Fruit fly (Drosophila melanogaster) whole organism, prepupa: Measurements from ENCODE around the gene Sk1.

ENCODE experiments used
- Blimp-1 ChIP-seq: fragments of 200-800 bp; sonication (Bioruptor generic); optimal IDR thresholded peaks from 3 replicates; lab custom pipeline; 2017; ENCODE audit warnings: missing biosample characterization, missing genetic modification characterization, mild to moderate bottlenecking, moderate library complexity, missing genetic modification reagents
- CG10669 ChIP-seq: fragments of 200-800 bp; sonication (Bioruptor generic); optimal IDR thresholded peaks from 3 replicates; lab custom pipeline; 2018; ENCODE audit warnings: missing biosample characterization, mild to moderate bottlenecking, missing genetic modification characterization, moderate library complexity
- CG11294 ChIP-seq: fragments of 200-800 bp; sonication (Bioruptor generic); IDR thresholded peaks from 2 replicates; pipeline ENCODE4 v1.3.6; 2022; ENCODE audit warnings: missing biosample characterization, missing genetic modification characterization
- CG11762 ChIP-seq: fragments of 200-800 bp; sonication (Bioruptor generic); optimal IDR thresholded peaks from 3 replicates; lab custom pipeline; 2016; ENCODE audit warnings: missing biosample characterization, missing genetic modification characterization; ENCODE audit not compliant: insufficient read depth
- CG11902 ChIP-seq: fragments of 200-800 bp; sonication (Bioruptor generic); optimal IDR thresholded peaks from 3 replicates; lab custom pipeline; 2016; ENCODE audit warnings: missing biosample characterization, missing genetic modification characterization
- CG1621 ChIP-seq: fragments of 200-800 bp; sonication (Bioruptor generic); optimal IDR thresholded peaks from 3 replicates; lab custom pipeline; 2018; ENCODE audit warnings: missing biosample characterization, mild to moderate bottlenecking, missing genetic modification characterization
- CG31627 ChIP-seq: fragments of 200-800 bp; sonication (Bioruptor generic); optimal IDR thresholded peaks from 3 replicates; lab custom pipeline; 2016; ENCODE audit warnings: missing biosample characterization, missing genetic modification characterization
- CG34406 ChIP-seq: fragments of 200-800 bp; sonication (Bioruptor generic); optimal IDR thresholded peaks from 3 replicates; lab custom pipeline; 2016; ENCODE audit warnings: missing biosample characterization, missing genetic modification characterization
- CG3919 ChIP-seq: fragments of 200-800 bp; sonication (Bioruptor generic); optimal IDR thresholded peaks from 3 replicates; lab custom pipeline; 2016; ENCODE audit warnings: missing biosample characterization, missing genetic modification characterization
- CG4318 ChIP-seq: fragments of 200-800 bp; sonication (Bioruptor generic); optimal IDR thresholded peaks from 3 replicates; lab custom pipeline; 2017; ENCODE audit warnings: missing biosample characterization, mild to moderate bottlenecking, missing genetic modification characterization
- CG6163 ChIP-seq: fragments of 200-800 bp; sonication (Bioruptor generic); IDR thresholded peaks from 3 replicates; pipeline ENCODE4 v1.3.6; 2022; ENCODE audit warnings: missing biosample characterization, missing genetic modification characterization
- CG6276 ChIP-seq: fragments of 200-800 bp; sonication (Bioruptor generic); optimal IDR thresholded peaks from 2 replicates; lab custom pipeline; 2017; ENCODE audit warnings: missing biosample characterization, mild to moderate bottlenecking, missing genetic modification characterization
- CG6792 ChIP-seq: fragments of 200-800 bp; sonication (Bioruptor generic); optimal IDR thresholded peaks from 3 replicates; lab custom pipeline; 2016; ENCODE audit warnings: missing biosample characterization, missing genetic modification characterization
- CG6808 ChIP-seq: fragments of 200-800 bp; sonication (Bioruptor generic); optimal IDR thresholded peaks from 3 replicates; lab custom pipeline; 2017; ENCODE audit warnings: missing biosample characterization, missing genetic modification characterization, mild to moderate bottlenecking, moderate library complexity, missing genetic modification reagents
- CG7368 ChIP-seq: fragments of 200-800 bp; sonication (Bioruptor generic); optimal IDR thresholded peaks from 3 replicates; lab custom pipeline; 2016; ENCODE audit warnings: missing biosample characterization, missing genetic modification characterization
- CG8319 ChIP-seq: fragments of 200-800 bp; sonication (Bioruptor generic); optimal IDR thresholded peaks from 3 replicates; lab custom pipeline; 2016; ENCODE audit warnings: missing biosample characterization, missing genetic modification characterization
- CG8632 ChIP-seq: fragments of 200-800 bp; sonication (Bioruptor generic); optimal IDR thresholded peaks from 3 replicates; lab custom pipeline; 2016; ENCODE audit warnings: missing biosample characterization, missing genetic modification characterization
- Eip75B ChIP-seq: fragments of 200-800 bp; sonication (Bioruptor generic); optimal IDR thresholded peaks from 3 replicates; lab custom pipeline; 2016; ENCODE audit warnings: missing biosample characterization, missing genetic modification characterization
- Eip78C ChIP-seq: fragments of 200-800 bp; sonication (Bioruptor generic); peaks from one replicate; lab custom pipeline; 2016; ENCODE audit warnings: missing biosample characterization, missing genetic modification characterization
- Ets21C ChIP-seq: fragments of 200-800 bp; sonication (Bioruptor generic); optimal IDR thresholded peaks from 3 replicates; lab custom pipeline; 2016; ENCODE audit warnings: missing biosample characterization, missing genetic modification characterization
- Ets96B ChIP-seq: fragments of 200-800 bp; optimal IDR thresholded peaks from 2 replicates; lab custom pipeline; 2019; ENCODE audit warnings: missing biosample characterization, mild to moderate bottlenecking, missing genetic modification characterization, moderate library complexity
- Gug ChIP-seq: fragments of 200-800 bp; sonication (Bioruptor generic); IDR thresholded peaks from 2 replicates; pipeline ENCODE4 v1.3.6; 2022; ENCODE audit warnings: missing biosample characterization, missing genetic modification characterization
- Hr38 ChIP-seq: sonication (Bioruptor generic); optimal IDR thresholded peaks from 2 replicates; lab custom pipeline; 2016; ENCODE audit warnings: missing biosample characterization, missing genetic modification characterization
- Hr39 ChIP-seq: fragments of 200-800 bp; sonication (Bioruptor generic); optimal IDR thresholded peaks from 2 replicates; lab custom pipeline; 2016; ENCODE audit warnings: missing biosample characterization, missing genetic modification characterization
- Lpt ChIP-seq: fragments of 200-800 bp; sonication (Bioruptor generic); optimal IDR thresholded peaks from 3 replicates; lab custom pipeline; 2016; ENCODE audit warnings: missing biosample characterization, missing genetic modification characterization
- Met ChIP-seq: fragments of 200-800 bp; sonication (Bioruptor generic); optimal IDR thresholded peaks from 3 replicates; lab custom pipeline; 2016; ENCODE audit warnings: missing biosample characterization, missing genetic modification characterization
- Sox102F ChIP-seq: fragments of 200-800 bp; sonication (Bioruptor generic); optimal IDR thresholded peaks from 2 replicates; lab custom pipeline; 2016; ENCODE audit warnings: missing biosample characterization, mild to moderate bottlenecking, missing genetic modification characterization
- achi ChIP-seq: fragments of 200-800 bp; sonication (Bioruptor generic); optimal IDR thresholded peaks from 3 replicates; lab custom pipeline; 2016; ENCODE audit warnings: missing biosample characterization, missing genetic modification characterization
- cyc ChIP-seq: fragments of 200-800 bp; sonication (Bioruptor generic); optimal IDR thresholded peaks from 3 replicates; lab custom pipeline; 2016; ENCODE audit warnings: missing biosample characterization, missing genetic modification characterization
- dac ChIP-seq: fragments of 200-800 bp; sonication (Bioruptor generic); optimal IDR thresholded peaks from 2 replicates; lab custom pipeline; 2017; ENCODE audit warnings: missing biosample characterization, mild to moderate bottlenecking, missing genetic modification characterization
- dsx ChIP-seq: fragments of 200-800 bp; optimal IDR thresholded peaks from 3 replicates; lab custom pipeline; 2019; ENCODE audit warnings: missing biosample characterization, mild to moderate bottlenecking, missing genetic modification characterization, moderate library complexity; ENCODE audit not compliant: poor library complexity, severe bottlenecking
- esn ChIP-seq: fragments of 200-800 bp; sonication (Bioruptor generic); optimal IDR thresholded peaks from 2 replicates; lab custom pipeline; 2016; ENCODE audit warnings: missing biosample characterization, mild to moderate bottlenecking, missing genetic modification characterization, moderate library complexity
- fd59A ChIP-seq: fragments of 200-800 bp; sonication (Bioruptor generic); optimal IDR thresholded peaks from 2 replicates; lab custom pipeline; 2017; ENCODE audit warnings: missing biosample characterization, mild to moderate bottlenecking, missing genetic modification characterization, missing genetic modification reagents
- fd85E ChIP-seq: fragments of 200-800 bp; sonication (Bioruptor generic); optimal IDR thresholded peaks from 3 replicates; lab custom pipeline; 2016; ENCODE audit warnings: missing biosample characterization, missing genetic modification characterization
- fkh ChIP-seq: fragments of 200-800 bp; sonication (Bioruptor generic); optimal IDR thresholded peaks from 3 replicates; lab custom pipeline; 2017; ENCODE audit warnings: missing biosample characterization, mild to moderate bottlenecking, missing genetic modification characterization, moderate library complexity
- lz ChIP-seq: fragments of 200-800 bp; sonication (Bioruptor generic); optimal IDR thresholded peaks from 3 replicates; lab custom pipeline; 2016; ENCODE audit warnings: missing biosample characterization, missing genetic modification characterization
- net ChIP-seq: fragments of 200-800 bp; sonication (Bioruptor generic); optimal IDR thresholded peaks from 3 replicates; lab custom pipeline; 2016; ENCODE audit warnings: missing biosample characterization, missing genetic modification characterization
- pdm3 ChIP-seq: fragments of 200-800 bp; sonication (Bioruptor generic); optimal IDR thresholded peaks from 3 replicates; lab custom pipeline; 2016; ENCODE audit warnings: missing biosample characterization, missing genetic modification characterization
- salr ChIP-seq, 2 experiments: fragments of 200-800 bp; sonication (Bioruptor generic); optimal IDR thresholded peaks; 3 replicates each; lab custom pipeline; 2016 to 2018; ENCODE audit warnings: missing biosample characterization in 2 of 2, missing genetic modification characterization in 2 of 2, mild to moderate bottlenecking in 1 of 2
- spab ChIP-seq: fragments of 200-800 bp; sonication (Bioruptor generic); optimal IDR thresholded peaks from 2 replicates; lab custom pipeline; 2017; ENCODE audit warnings: missing biosample characterization, mild to moderate bottlenecking, missing genetic modification characterization, missing genetic modification reagents
- ss ChIP-seq, 2 experiments: fragments of 200-800 bp; sonication (Bioruptor generic); optimal IDR thresholded peaks; 2 replicates in 1 of 2; 3 replicates in 1 of 2; lab custom pipeline; 2017 to 2018; ENCODE audit warnings: mild to moderate bottlenecking in 2 of 2, missing biosample characterization in 2 of 2, missing genetic modification characterization in 2 of 2, moderate library complexity in 1 of 2
- svp ChIP-seq: fragments of 200-800 bp; sonication (Bioruptor generic); peaks from one replicate; lab custom pipeline; 2016; ENCODE audit warnings: missing biosample characterization, missing genetic modification characterization
- topi ChIP-seq: fragments of 200-800 bp; sonication (Bioruptor generic); optimal IDR thresholded peaks from 3 replicates; lab custom pipeline; 2016; ENCODE audit warnings: missing biosample characterization, missing genetic modification characterization
- vri ChIP-seq: fragments of 200-800 bp; sonication (Bioruptor generic); optimal IDR thresholded peaks from 3 replicates; lab custom pipeline; 2016; ENCODE audit warnings: missing biosample characterization, mild to moderate bottlenecking, missing genetic modification characterization

Gene Sk1

DNA sequence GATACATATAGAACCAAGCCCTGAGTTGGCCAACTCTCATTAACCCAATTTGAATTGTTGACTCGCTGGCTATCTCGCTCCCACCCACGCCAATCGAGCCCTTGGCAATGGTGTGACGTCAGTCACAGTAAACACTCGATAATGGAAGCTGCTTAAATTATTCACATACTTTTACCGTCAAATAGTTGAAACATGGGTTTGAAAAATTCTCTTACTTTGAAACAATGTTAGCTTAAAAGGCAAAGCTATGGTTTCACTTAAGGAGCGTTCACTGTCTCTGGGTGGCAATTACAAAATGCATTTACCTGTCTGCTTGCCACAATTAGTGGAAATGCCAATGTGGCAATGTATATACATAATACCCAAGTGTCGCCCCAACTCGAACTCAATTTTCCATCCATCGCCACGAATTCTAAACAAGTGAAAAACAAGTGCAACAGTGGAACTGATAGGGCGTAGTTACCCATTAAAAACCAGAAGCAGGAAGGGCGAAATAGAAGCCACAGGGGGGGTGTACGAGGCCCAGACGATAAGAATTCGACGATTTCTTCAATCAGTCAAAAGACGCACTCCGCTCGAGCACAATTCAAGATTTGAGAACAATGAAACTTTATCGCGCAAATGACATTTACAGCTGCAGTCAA lies 7.3 kb downstream of the Sk1 start (continued):
- TF ChIP-seq ss (GFP tag; optimal IDR thresholded peaks at IDR 0.05; lab: Kevin White, UChicago) (no peak), salr (GFP tag; optimal IDR thresholded peaks at IDR 0.05; lab: Kevin White, UChicago) (no peak), dsx (GFP tag; lab: Kevin White, UChicago) (peak; percentile 21), spab (GFP tag; lab: Kevin White, UChicago) (no peak), pdm3 (peak; percentile 70), Met (GFP tag; lab: Kevin White, UChicago) (peak; percentile 88), CG6808 (peak; percentile 22), Hr38 (GFP tag; lab: Kevin White, UChicago) (no peak), fd85E (GFP tag; lab: Kevin White, UChicago) (no peak), CG6276 (GFP tag; lab: Kevin White, UChicago) (peak; percentile 52), CG11294 (GFP tag; lab: Robert Waterston, UW) (0 out of 2 replicates have a peak, but pooled peaks have one; percentile 10), CG6792 (GFP tag; lab: Kevin White, UChicago) (peak; percentile 72), esn (GFP tag; lab: Kevin White, UChicago) (peak; percentile 87), CG8632 (peak; percentile 58), fkh (GFP tag; lab: Kevin White, UChicago) (peak; percentile 54), net (GFP tag; lab: Kevin White, UChicago) (peak; percentile 61), cyc (GFP tag; lab: Kevin White, UChicago) (peak; percentile 89), CG8319 (GFP tag; lab: Kevin White, UChicago) (peak; percentile 38), Lpt (GFP tag; lab: Kevin White, UChicago) (peak; percentile 10), CG1621 (tag; lab: Kevin White, UChicago) (peak; percentile 9)

- peak; percentile 23 for TF ChIP-seq pdm3
- peak; percentile 59 for TF ChIP-seq svp (GFP tag; lab: Kevin White, UChicago)
- TF ChIP-seq Eip78C (GFP tag; lab: Kevin White, UChicago): peak; percentile 69
- no peak for TF ChIP-seq cyc (GFP tag; lab: Kevin White, UChicago)
- TF ChIP-seq, all 60 proteins: peak for 3
Measured at dm6 chrX:11450406-11450805, 8.1 kb downstream of the Sk1 start.

DNA sequence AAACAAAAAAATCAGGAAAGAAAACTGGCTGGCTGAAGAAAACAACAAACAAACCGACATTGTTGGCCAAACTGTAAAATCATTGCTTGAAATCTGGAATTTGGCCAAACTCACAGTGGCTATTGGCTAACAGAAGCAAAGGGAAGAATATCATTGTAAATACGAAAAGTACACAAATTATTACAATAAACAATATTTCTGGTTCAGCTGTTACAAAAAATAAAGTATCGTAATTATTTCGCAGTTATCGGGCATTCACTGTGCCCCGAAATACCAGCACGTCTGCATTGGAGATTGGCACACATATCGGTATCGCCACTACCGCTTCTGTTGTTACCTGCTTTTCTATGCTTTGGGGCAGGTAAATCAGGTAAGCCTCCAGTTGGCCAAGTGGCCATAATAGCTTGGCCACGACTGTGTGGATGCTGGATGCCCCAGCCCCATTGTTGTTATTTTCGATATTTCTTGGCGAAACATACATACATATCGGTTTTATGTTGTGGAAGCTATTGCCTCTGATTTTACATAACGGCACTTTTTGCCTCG lies 8.8 kb downstream of the Sk1 start:
- TF ChIP-seq Hr39 (GFP tag; lab: Kevin White, UChicago) (peak; percentile 44), CG11762 (GFP tag; lab: Kevin White, UChicago) (no peak), ss (GFP tag; optimal IDR thresholded peaks at IDR 0.05; lab: Kevin White, UChicago) (no peak), CG6163 (peak; percentile 59; the same call in 2 of the 3 replicates), CG34406 (GFP tag; lab: Kevin White, UChicago) (no peak), svp (GFP tag; lab: Kevin White, UChicago) (peak; percentile 67), cyc (GFP tag; lab: Kevin White, UChicago) (peak; percentile 37), esn (GFP tag; lab: Kevin White, UChicago) (peak; percentile 8), Gug (GFP tag; lab: Robert Waterston, UW) (peak; percentile 71), CG31627 (GFP tag; lab: Kevin White, UChicago) (peak; percentile 23), fd59A (GFP tag; lab: Kevin White, UChicago) (no peak), CG7368 (GFP tag; lab: Kevin White, UChicago) (no peak), CG11902 (GFP tag; lab: Kevin White, UChicago) (no peak), CG3919 (GFP tag; lab: Kevin White, UChicago) (peak; percentile 6), vri (no peak), Hr38 (GFP tag; lab: Kevin White, UChicago) (peak; percentile 49), Ets21C (no peak), CG8319 (GFP tag; lab: Kevin White, UChicago) (no peak), CG4318 (peak; percentile 24), CG10669 (GFP tag; lab: Kevin White, UChicago) (no peak), Blimp-1 (no peak), fd85E (GFP tag; lab: Kevin White, UChicago) (no peak), Eip75B (GFP tag; lab: Kevin White, UChicago) (peak; percentile 6), topi (GFP tag; lab: Kevin White, UChicago) (peak; percentile 40), net (GFP tag; lab: Kevin White, UChicago) (peak; percentile 35), Lpt (GFP tag; lab: Kevin White, UChicago) (peak; percentile 44), lz (peak; percentile 22), CG8632 (no peak), Sox102F (GFP tag; lab: Kevin White, UChicago) (no peak), dac (GFP tag; lab: Kevin White, UChicago) (peak; percentile 52), fkh (GFP tag; lab: Kevin White, UChicago) (no peak), CG6808 (no peak), achi (GFP tag; lab: Kevin White, UChicago) (peak; percentile 10), Ets96B (tag; lab: Kevin White, UChicago) (no peak)
